Worm (Caenorhabditis elegans): ENCODE measurements around the gene C06B8.3.

ce11 chrV:15471029-15471428, 13.4 kb downstream of the C06B8.3 start, which contains the start of gene dpf-1:
- TF ChIP-seq lsy-27 (tag; optimal IDR thresholded peaks at IDR 0.05; ENCODE audit: borderline replicate concordance, insufficient read depth), result no peak
- TF ChIP-seq attf-6 (GFP tag; IDR thresholded peaks at IDR 0.05), result no peak
- no peak for TF ChIP-seq sea-2 (GFP tag; IDR thresholded peaks at IDR 0.05)
- TF ChIP-seq akir-1 (GFP tag; optimal IDR thresholded peaks at IDR 0.05), result no peak
- TF ChIP-seq madf-8 (GFP tag; conservative IDR thresholded peaks at IDR 0.05), result no peak
- no peak for TF ChIP-seq C06A6.2 (GFP tag; conservative IDR thresholded peaks at IDR 0.05)
- no peak for TF ChIP-seq unc-130 (GFP tag; optimal IDR thresholded peaks at IDR 0.05)
- TF ChIP-seq ztf-22 (GFP tag; optimal IDR thresholded peaks at IDR 0.05), result no peak
- TF ChIP-seq nhr-120 (GFP tag; IDR thresholded peaks at IDR 0.05), result no peak
- TF ChIP-seq D2030.7 (GFP tag; IDR thresholded peaks at IDR 0.05), result no peak
- no peak for TF ChIP-seq pha-4 (tag; optimal IDR thresholded peaks at IDR 0.05)
- no peak for TF ChIP-seq nfya-1 (tag; optimal IDR thresholded peaks at IDR 0.05; ENCODE audit: borderline replicate concordance, insufficient read depth)
